Worm (Caenorhabditis elegans): Measurements from ENCODE around the gene basl-1.
"Not testable (repeated sequence)": the region's sequence is repeated elsewhere in the genome, so short reads cannot be mapped to it uniquely, and the experiment has no call there.

The basl-1 gene

ce11 chrIII:5637297-5637876, 22.6 kb downstream of the basl-1 start:
- peak; percentile 90 for TF ChIP-seq nfyb-1 (GFP tag; IDR thresholded peaks at IDR 0.05)
- TF ChIP-seq F39B2.1 (GFP tag; IDR thresholded peaks at IDR 0.05), result peak; percentile 91; the same call in 1 of the 2 replicates
- TF ChIP-seq ztf-28 (GFP tag; IDR thresholded peaks at IDR 0.05), result peak; percentile 81
- TF ChIP-seq ceh-40 (GFP tag; IDR thresholded peaks at IDR 0.05), result peak; percentile 77; the same call in 1 of the 2 replicates
- 0 out of 2 replicates have a peak, but pooled peaks have one; percentile 40 for TF ChIP-seq madf-3 (GFP tag; IDR thresholded peaks at IDR 0.05)
- peak; percentile 30 for TF ChIP-seq lin-54 (GFP tag; optimal IDR thresholded peaks at IDR 0.05)
- TF ChIP-seq C17E4.6 (GFP tag; IDR thresholded peaks at IDR 0.05), result peak; percentile 85
- TF ChIP-seq madf-8 (GFP tag; conservative IDR thresholded peaks at IDR 0.05), result peak; percentile 91
- 0 out of 2 replicates have a peak, but pooled peaks have one; percentile 10 for TF ChIP-seq cebp-1 (GFP tag; IDR thresholded peaks at IDR 0.05)
- TF ChIP-seq cebp-1 (tag; optimal IDR thresholded peaks at IDR 0.05), result not testable (repeated sequence)
- TF ChIP-seq zfh-2 (GFP tag; conservative IDR thresholded peaks at IDR 0.05), result peak; percentile 67
- peak; percentile 37; the same call in 1 of the 2 replicates for TF ChIP-seq hmg-20 (GFP tag; IDR thresholded peaks at IDR 0.05)
- TF ChIP-seq lsl-1 (GFP tag; optimal IDR thresholded peaks at IDR 0.05), result peak; percentile 53
- peak; percentile 90 for TF ChIP-seq attf-6 (GFP tag; IDR thresholded peaks at IDR 0.05)
- TF ChIP-seq bed-2 (GFP tag; IDR thresholded peaks at IDR 0.05), result peak; percentile 73; the same call in 1 of the 2 replicates
- TF ChIP-seq dox-1 (GFP tag; IDR thresholded peaks at IDR 0.05), result peak; percentile 96
- TF ChIP-seq rcor-1 (GFP tag; IDR thresholded peaks at IDR 0.05), result peak; percentile 93
- peak; percentile 71; the same call in 1 of the 2 replicates for TF ChIP-seq ztf-25 (GFP tag; IDR thresholded peaks at IDR 0.05)
- TF ChIP-seq aptf-2 (GFP tag; conservative IDR thresholded peaks at IDR 0.05), result peak; percentile 64; the same call in 1 of the 2 replicates
- peak; percentile 23 for TF ChIP-seq snpc-4 (GFP tag; optimal IDR thresholded peaks at IDR 0.05)
- peak in 3 of 4 experiments; percentile 67 to 92 (median 81) for TF ChIP-seq snpc-4 (tag; optimal IDR thresholded peaks at IDR 0.05)
- 0 out of 2 replicates have a peak, but pooled peaks have one; percentile 40 for TF ChIP-seq let-526 (GFP tag; IDR thresholded peaks at IDR 0.05)
- peak; percentile 100 for TF ChIP-seq egrh-3 (GFP tag; IDR thresholded peaks at IDR 0.05)
- peak; percentile 79 for TF ChIP-seq attf-3 (GFP tag; conservative IDR thresholded peaks at IDR 0.05)
- peak; percentile 98 for TF ChIP-seq D2030.7 (GFP tag; IDR thresholded peaks at IDR 0.05)
- peak; percentile 72 for TF ChIP-seq tbp1 (GFP tag; optimal IDR thresholded peaks at IDR 0.05)
- peak; percentile 87 for TF ChIP-seq Y53G8AR.9 (GFP tag; conservative IDR thresholded peaks at IDR 0.05)
- TF ChIP-seq lir-1 (GFP tag; conservative IDR thresholded peaks at IDR 0.05), result peak; percentile 50; the same call in 1 of the 2 replicates
- peak; percentile 81 for TF ChIP-seq hsf-1 (GFP tag; IDR thresholded peaks at IDR 0.05)
- peak; percentile 91 for TF ChIP-seq Y95B8A.8 (GFP tag; IDR thresholded peaks at IDR 0.05)
- peak; percentile 100 for TF ChIP-seq pbrm-1 (GFP tag; IDR thresholded peaks at IDR 0.05)
- TF ChIP-seq ceh-100 (GFP tag; IDR thresholded peaks at IDR 0.05), result peak; percentile 73
- TF ChIP-seq mcd-1 (GFP tag; IDR thresholded peaks at IDR 0.05), result peak; percentile 90
- TF ChIP-seq snpc-1.1 (tag; optimal IDR thresholded peaks at IDR 0.05; ENCODE audit: insufficient read depth), result peak; percentile 68
- peak; percentile 86 for TF ChIP-seq lin-26 (GFP tag; IDR thresholded peaks at IDR 0.05)
- TF ChIP-seq madf-6 (GFP tag; IDR thresholded peaks at IDR 0.05), result peak; percentile 95
- TF ChIP-seq K11D2.4 (GFP tag; IDR thresholded peaks at IDR 0.05), result peak; percentile 63
- TF ChIP-seq him-1 (tag; optimal IDR thresholded peaks at IDR 0.05), result peak; percentile 56
- TF ChIP-seq B0019.2 (GFP tag; conservative IDR thresholded peaks at IDR 0.05), result peak; percentile 83
- TF ChIP-seq F33H1.4 (GFP tag; IDR thresholded peaks at IDR 0.05), result peak; percentile 87
- TF ChIP-seq ekl-4 (GFP tag; IDR thresholded peaks at IDR 0.05), result peak; percentile 91
- peak; percentile 95; the same call in 1 of the 2 replicates for TF ChIP-seq Y56A3A.18 (GFP tag; IDR thresholded peaks at IDR 0.05)
- peak; percentile 82 for TF ChIP-seq ceh-91 (GFP tag; IDR thresholded peaks at IDR 0.05)
- TF ChIP-seq Y79H2A.3 (GFP tag; conservative IDR thresholded peaks at IDR 0.05), result peak; percentile 85
- TF ChIP-seq hmg-1.2 (GFP tag; IDR thresholded peaks at IDR 0.05), result peak; percentile 64

Data from whole organism, young adult.